Fruit fly (Drosophila melanogaster) whole organism, embryonic: ENCODE results near the gene CG32295.

Experiments used
- Abd-B ChIP-seq: fragments of 200-800 bp; sonication (Bioruptor generic); optimal IDR thresholded peaks from 2 replicates; lab custom pipeline; 2018; ENCODE audit warnings: missing biosample characterization, mild to moderate bottlenecking, missing genetic modification characterization, moderate library complexity
- Asciz ChIP-seq: fragments of 200-800 bp; sonication (Bioruptor generic); optimal IDR thresholded peaks from 2 replicates; lab custom pipeline; 2017; ENCODE audit warnings: missing biosample characterization, mild to moderate bottlenecking, missing genetic modification characterization, missing genetic modification reagents
- CG10274 ChIP-seq: fragments of 200-800 bp; sonication (Bioruptor generic); optimal IDR thresholded peaks from 3 replicates; lab custom pipeline; 2017; ENCODE audit warnings: missing biosample characterization, mild to moderate bottlenecking, missing genetic modification characterization
- CG11560 ChIP-seq: fragments of 200-800 bp; sonication (Bioruptor generic); IDR thresholded peaks from 3 replicates; pipeline ENCODE4 v1.3.6; 2022; ENCODE audit warnings: missing biosample characterization, missing genetic modification characterization
- CG13123 ChIP-seq: fragments of 200-800 bp; sonication (Bioruptor generic); optimal IDR thresholded peaks from 2 replicates; lab custom pipeline; 2016; ENCODE audit warnings: missing biosample characterization, missing genetic modification characterization
- CG13287 ChIP-seq: fragments of 200-800 bp; sonication (Bioruptor generic); IDR thresholded peaks from 2 replicates; pipeline ENCODE4 v1.3.6; 2022; ENCODE audit warnings: missing biosample characterization, missing genetic modification characterization; ENCODE audit not compliant: partially characterized antibody
- CG14050 ChIP-seq: fragments of 200-800 bp; sonication (Bioruptor generic); IDR thresholded peaks from 3 replicates; pipeline ENCODE4 v1.3.6; 2022; ENCODE audit warnings: missing biosample characterization, missing genetic modification characterization
- CG15011 ChIP-seq: fragments of 200-800 bp; sonication (Bioruptor generic); optimal IDR thresholded peaks from 3 replicates; lab custom pipeline; 2018; ENCODE audit warnings: missing biosample characterization, mild to moderate bottlenecking, missing genetic modification characterization
- CG17361 ChIP-seq: fragments of 200-800 bp; sonication (Bioruptor generic); IDR thresholded peaks from 3 replicates; pipeline ENCODE4 v1.3.6; 2022; ENCODE audit warnings: missing biosample characterization, missing genetic modification characterization
- CG2202 ChIP-seq: fragments of 200-800 bp; sonication (Bioruptor generic); optimal IDR thresholded peaks from 2 replicates; lab custom pipeline; 2018; ENCODE audit warnings: missing biosample characterization, mild to moderate bottlenecking, missing genetic modification characterization
- CG2712 ChIP-seq: fragments of 200-800 bp; optimal IDR thresholded peaks from 3 replicates; lab custom pipeline; 2019; ENCODE audit warnings: missing biosample characterization, mild to moderate bottlenecking, missing genetic modification characterization, moderate library complexity
- CG3065 ChIP-seq: fragments of 200-800 bp; sonication (Bioruptor generic); optimal IDR thresholded peaks from 2 replicates; lab custom pipeline; 2016; ENCODE audit warnings: missing biosample characterization, missing genetic modification characterization
- CG6689 ChIP-seq: fragments of 200-800 bp; sonication (Bioruptor generic); IDR thresholded peaks from 2 replicates; pipeline ENCODE4 v1.3.6; 2022; ENCODE audit warnings: missing biosample characterization, missing genetic modification characterization
- CG8765 ChIP-seq: fragments of 200-800 bp; sonication (Bioruptor generic); IDR thresholded peaks from 2 replicates; pipeline ENCODE4 v1.3.6; 2022; ENCODE audit warnings: missing biosample characterization, missing genetic modification characterization
- CG8944 ChIP-seq: fragments of 200-800 bp; sonication (Bioruptor generic); optimal IDR thresholded peaks from 3 replicates; lab custom pipeline; 2016; ENCODE audit warnings: missing biosample characterization, missing genetic modification characterization
- CG9437 ChIP-seq: fragments of 200-800 bp; sonication (Bioruptor generic); optimal IDR thresholded peaks from 2 replicates; lab custom pipeline; 2018; ENCODE audit warnings: missing biosample characterization, mild to moderate bottlenecking, missing genetic modification characterization
- Doc2 ChIP-seq: fragments of 200-800 bp; sonication (Bioruptor generic); IDR thresholded peaks from 2 replicates; pipeline ENCODE4 v1.3.6; 2022; ENCODE audit warnings: missing biosample characterization, missing genetic modification characterization
- Doc3 ChIP-seq: fragments of 200-800 bp; sonication (Bioruptor generic); IDR thresholded peaks from 3 replicates; pipeline ENCODE4 v1.3.6; 2022; ENCODE audit warnings: missing biosample characterization, missing genetic modification characterization; ENCODE audit not compliant: partially characterized antibody
- ERR ChIP-seq: fragments of 200-800 bp; sonication (Bioruptor generic); optimal IDR thresholded peaks from 2 replicates; lab custom pipeline; 2016; ENCODE audit warnings: missing biosample characterization, missing genetic modification characterization
- Eip74EF ChIP-seq, 2 experiments: fragments of 200-800 bp in 1 of 2; fragments of >200 bp in 1 of 2; sonication (Bioruptor generic) in 1 of 2; optimal IDR thresholded peaks; 2 replicates each; lab custom pipeline; 2017 to 2019; ENCODE audit warnings: missing biosample characterization in 2 of 2, missing genetic modification characterization in 2 of 2, mild to moderate bottlenecking in 1 of 2, moderate library complexity in 1 of 2
- Fer3 ChIP-seq: fragments of 200-800 bp; sonication (Bioruptor generic); optimal IDR thresholded peaks from 2 replicates; lab custom pipeline; 2018; ENCODE audit warnings: missing biosample characterization, mild to moderate bottlenecking, missing genetic modification characterization, moderate library complexity
- HLH54F ChIP-seq: fragments of 200-800 bp; sonication (Bioruptor generic); optimal IDR thresholded peaks from 3 replicates; lab custom pipeline; 2016; ENCODE audit warnings: missing biosample characterization, missing genetic modification characterization
- Hmr ChIP-seq: fragments of 200-800 bp; sonication (Bioruptor generic); optimal IDR thresholded peaks from 3 replicates; lab custom pipeline; 2017; ENCODE audit warnings: mild to moderate bottlenecking, missing biosample characterization, missing genetic modification reagents, missing genetic modification characterization
- MBD-R2 ChIP-seq: fragments of 200-800 bp; sonication (Bioruptor generic); IDR thresholded peaks from 2 replicates; pipeline ENCODE4 v1.3.6; 2022; ENCODE audit warnings: missing biosample characterization, missing genetic modification characterization
- NFAT ChIP-seq: fragments of 200-800 bp; sonication (Bioruptor generic); IDR thresholded peaks from 2 replicates; pipeline ENCODE4 v1.3.6; 2022; ENCODE audit warnings: missing biosample characterization, missing genetic modification characterization
- Poxn ChIP-seq: fragments of 200-800 bp; sonication (Bioruptor generic); IDR thresholded peaks from 2 replicates; pipeline ENCODE4 v1.3.6; 2022; ENCODE audit warnings: missing biosample characterization, missing genetic modification characterization
- Rfx ChIP-seq: fragments of 200-800 bp; sonication (Bioruptor generic); IDR thresholded peaks from 2 replicates; pipeline ENCODE4 v1.3.6; 2022; ENCODE audit warnings: missing biosample characterization, missing genetic modification characterization
- Side ChIP-seq: fragments of 200-800 bp; sonication (Bioruptor generic); optimal IDR thresholded peaks from 2 replicates; lab custom pipeline; 2016; ENCODE audit warnings: missing biosample characterization, missing genetic modification characterization
- Six4 ChIP-seq: fragments of 200-800 bp; sonication (Bioruptor generic); optimal IDR thresholded peaks from 2 replicates; lab custom pipeline; 2016; ENCODE audit warnings: missing biosample characterization, missing genetic modification characterization
- Spps ChIP-seq: fragments of 200-800 bp; sonication (Bioruptor generic); optimal IDR thresholded peaks from 2 replicates; lab custom pipeline; 2018; ENCODE audit warnings: missing biosample characterization, mild to moderate bottlenecking, missing genetic modification characterization
- Vsx1 ChIP-seq: fragments of 200-800 bp; sonication (Bioruptor generic); optimal IDR thresholded peaks from 2 replicates; lab custom pipeline; 2017; ENCODE audit warnings: missing biosample characterization, mild to moderate bottlenecking, missing genetic modification characterization, missing genetic modification reagents
- Xbp1 ChIP-seq: fragments of 200-800 bp; sonication (Bioruptor generic); optimal IDR thresholded peaks from 3 replicates; lab custom pipeline; 2016; ENCODE audit warnings: missing biosample characterization, mild to moderate bottlenecking, missing genetic modification characterization
- aop ChIP-seq: fragments of 200-800 bp; sonication (Bioruptor generic); IDR thresholded peaks from 2 replicates; pipeline ENCODE4 v1.3.6; 2022; ENCODE audit warnings: missing biosample characterization, missing genetic modification characterization
- ase ChIP-seq: fragments of 200-800 bp; sonication (Bioruptor generic); IDR thresholded peaks from 3 replicates; pipeline ENCODE4 v1.3.6; 2022; ENCODE audit warnings: missing biosample characterization, missing genetic modification characterization
- danr ChIP-seq: fragments of 200-800 bp; sonication (Bioruptor generic); IDR thresholded peaks from 2 replicates; pipeline ENCODE4 v1.3.6; 2022; ENCODE audit warnings: missing biosample characterization, missing genetic modification characterization
- dmrt99B ChIP-seq: fragments of 200-800 bp; sonication (Bioruptor generic); optimal IDR thresholded peaks from 2 replicates; lab custom pipeline; 2018; ENCODE audit warnings: missing biosample characterization, mild to moderate bottlenecking, missing genetic modification characterization, moderate library complexity
- emc ChIP-seq: fragments of 200-800 bp; sonication (Bioruptor generic); optimal IDR thresholded peaks from 2 replicates; lab custom pipeline; 2016; ENCODE audit warnings: missing biosample characterization, missing genetic modification characterization
- gfzf ChIP-seq: fragments of 200-800 bp; sonication (Bioruptor generic); optimal IDR thresholded peaks from 2 replicates; lab custom pipeline; 2016; ENCODE audit warnings: missing biosample characterization, mild to moderate bottlenecking, missing genetic modification characterization, moderate library complexity
- kni ChIP-seq: fragments of 200-800 bp; sonication (Bioruptor generic); optimal IDR thresholded peaks from 3 replicates; lab custom pipeline; 2017; ENCODE audit warnings: mild to moderate bottlenecking, missing biosample characterization, missing genetic modification reagents, missing genetic modification characterization
- lab ChIP-seq: fragments of 200-800 bp; sonication (Bioruptor generic); optimal IDR thresholded peaks from 3 replicates; lab custom pipeline; 2017; ENCODE audit warnings: missing biosample characterization, missing genetic modification characterization, mild to moderate bottlenecking, moderate library complexity, missing genetic modification reagents
- mirr ChIP-seq: fragments of 200-800 bp; sonication (Bioruptor generic); optimal IDR thresholded peaks from 3 replicates; lab custom pipeline; 2018; ENCODE audit warnings: missing biosample characterization, mild to moderate bottlenecking, missing genetic modification characterization
- ssp ChIP-seq: fragments of 200-800 bp; sonication (Bioruptor generic); IDR thresholded peaks from 2 replicates; pipeline ENCODE4 v1.3.6; 2022; ENCODE audit warnings: missing biosample characterization, missing genetic modification characterization
- tio ChIP-seq: fragments of 200-800 bp; sonication (Bioruptor generic); optimal IDR thresholded peaks from 2 replicates; lab custom pipeline; 2017; ENCODE audit warnings: missing biosample characterization, missing genetic modification characterization, inconsistent platforms
- tna ChIP-seq: fragments of 200-800 bp; sonication (Bioruptor generic); IDR thresholded peaks from 2 replicates; pipeline ENCODE4 v1.3.6; 2022; ENCODE audit warnings: missing biosample characterization, missing genetic modification characterization; ENCODE audit not compliant: partially characterized antibody
- unc-4 ChIP-seq: fragments of 200-800 bp; sonication (Bioruptor generic); IDR thresholded peaks from 2 replicates; pipeline ENCODE4 v1.3.6; 2022; ENCODE audit warnings: missing biosample characterization, missing genetic modification characterization; ENCODE audit not compliant: partially characterized antibody
- wor ChIP-seq: fragments of 200-800 bp; sonication (Bioruptor generic); IDR thresholded peaks from 2 replicates; pipeline ENCODE4 v1.3.6; 2022; ENCODE audit warnings: missing biosample characterization, missing genetic modification characterization
- z ChIP-seq: fragments of 200-800 bp; sonication (Bioruptor generic); IDR thresholded peaks from 3 replicates; pipeline ENCODE4 v1.3.6; 2022; ENCODE audit warnings: missing biosample characterization, missing genetic modification characterization
- zen ChIP-seq: fragments of 200-800 bp; sonication (Bioruptor generic); optimal IDR thresholded peaks from 3 replicates; lab custom pipeline; 2018; ENCODE audit warnings: missing biosample characterization, mild to moderate bottlenecking, missing genetic modification characterization, moderate library complexity

The CG32295 gene

dm6 chr3L:2531386-2532176, 4.8 kb upstream of the CG32295 start (continued):
- TF ChIP-seq CG13123 (GFP tag; lab: Kevin White, UChicago) (peak; percentile 37), Poxn (0 out of 2 replicates have a peak, but pooled peaks have one; percentile 8), CG2202 (tag; lab: Kevin White, UChicago) (peak; percentile 83), ERR (no peak), aop (GFP tag; lab: Robert Waterston, UW) (peak; percentile 69), gfzf (GFP tag; lab: Kevin White, UChicago) (peak; percentile 33), Abd-B (GFP tag; lab: Kevin White, UChicago) (peak; percentile 44), wor (GFP tag; lab: Robert Waterston, UW) (peak; percentile 35; the same call in 1 of the 2 replicates), CG6689 (peak; percentile 46; the same call in 1 of the 2 replicates), Asciz (GFP tag; lab: Kevin White, UChicago) (peak; percentile 91), Hmr (GFP tag; lab: Kevin White, UChicago) (peak; percentile 73), ase (GFP tag; lab: Robert Waterston, UW) (peak; percentile 72; the same call in 2 of the 3 replicates), CG2712 (tag; lab: Kevin White, UChicago) (peak; percentile 81), Doc3 (GFP tag; lab: Robert Waterston, UW) (no peak), unc-4 (GFP tag; lab: Robert Waterston, UW) (peak; percentile 21; the same call in 1 of the 2 replicates), CG3065 (peak; percentile 68), emc (GFP tag; lab: Kevin White, UChicago) (peak; percentile 55), Fer3 (peak; percentile 52), kni (peak; percentile 70), Spps (tag; lab: Kevin White, UChicago) (peak; percentile 6), Vsx1 (GFP tag; lab: Kevin White, UChicago) (peak; percentile 36), CG8944 (GFP tag; lab: Kevin White, UChicago) (peak; percentile 51), CG17361 (peak; percentile 69), CG8765 (GFP tag; lab: Robert Waterston, UW) (peak; percentile 72), Rfx (GFP tag; lab: Robert Waterston, UW) (peak; percentile 91), CG14050 (peak; percentile 51; the same call in 2 of the 3 replicates), CG9437 (peak; percentile 71), CG15011 (peak; percentile 42), NFAT (GFP tag; lab: Robert Waterston, UW) (peak; percentile 82), tna (GFP tag; lab: Robert Waterston, UW) (peak; percentile 28; the same call in 1 of the 2 replicates), z (GFP tag; lab: Robert Waterston, UW) (no peak), HLH54F (peak; percentile 56), zen (tag; lab: Kevin White, UChicago) (peak; percentile 53), mirr (peak; percentile 30), MBD-R2 (GFP tag; lab: Robert Waterston, UW) (peak; percentile 34), CG13287 (GFP tag; lab: Robert Waterston, UW) (no peak; the same call in 1 of the 2 replicates), CG11560 (tag; lab: Robert Waterston, UW) (peak; percentile 76), Side (no peak), Doc2 (GFP tag; lab: Robert Waterston, UW) (no peak), Eip74EF (GFP tag; optimal IDR thresholded peaks at IDR 0.05; lab: Kevin White, UChicago) (peak in 1 of 2 experiments; percentile 86), Six4 (GFP tag; lab: Kevin White, UChicago) (peak; percentile 23), ssp (peak; percentile 65), CG10274 (peak; percentile 27), dmrt99B (tag; lab: Kevin White, UChicago) (peak; percentile 61), tio (GFP tag; lab: Kevin White, UChicago) (peak; percentile 20), lab (peak; percentile 87), danr (GFP tag; lab: Robert Waterston, UW) (peak; percentile 18; the same call in 1 of the 2 replicates), Xbp1 (GFP tag; lab: Kevin White, UChicago) (peak; percentile 83)
